Fruit fly (Drosophila melanogaster): Measurements from ENCODE around the gene CG13116.

Gene CG13116

DNA sequence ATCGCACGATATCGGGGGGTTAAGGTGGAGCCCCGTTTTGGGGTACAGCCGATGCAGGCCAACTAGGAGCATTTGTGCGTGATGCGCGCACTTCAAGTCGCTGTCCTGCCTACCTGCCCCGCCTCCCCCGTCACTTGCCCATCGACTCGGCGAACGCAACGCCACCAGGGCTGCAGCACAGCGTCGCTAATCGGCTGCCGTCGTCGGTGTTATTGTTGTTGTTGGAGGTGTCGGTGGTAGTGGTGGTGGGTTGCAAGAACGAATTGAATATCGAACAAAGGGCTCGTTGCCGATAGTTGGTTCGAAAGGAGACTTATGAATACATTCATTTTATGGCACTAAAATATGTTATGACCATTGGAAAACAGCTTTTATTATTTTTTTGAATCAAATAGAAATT, 29.1 kb downstream of the CG13116 start (continued):
- TF ChIP-seq CG9215 (GFP tag; IDR thresholded peaks at IDR 0.05) (peak; percentile 57; the same call in 1 of the 2 replicates), disco-r (GFP tag; optimal IDR thresholded peaks at IDR 0.05) (no peak), wdn (GFP tag; IDR thresholded peaks at IDR 0.05) (peak; percentile 69), lilli (GFP tag; optimal IDR thresholded peaks at IDR 0.05) (peak; percentile 62), Fer2 (tag; optimal IDR thresholded peaks at IDR 0.05) (peak; percentile 50), HLH3B (GFP tag; IDR thresholded peaks at IDR 0.05) (peak; percentile 62), p53 (GFP tag; optimal IDR thresholded peaks at IDR 0.05) (no peak), CG15269 (tag; optimal IDR thresholded peaks at IDR 0.05) (peak; percentile 47), CG6683 (GFP tag; optimal IDR thresholded peaks at IDR 0.05) (no peak), dati (GFP tag; IDR thresholded peaks at IDR 0.05) (0 out of 2 replicates have a peak, but pooled peaks have one; percentile 7), Bgb (GFP tag; IDR thresholded peaks at IDR 0.05; ENCODE audit: partially characterized antibody) (peak; percentile 96), bbx (GFP tag; IDR thresholded peaks at IDR 0.05; ENCODE audit: partially characterized antibody) (peak; percentile 95), CG11093 (GFP tag; IDR thresholded peaks at IDR 0.05) (no peak), CG10366 (GFP tag; IDR thresholded peaks at IDR 0.05) (peak; percentile 76), CG14014 (GFP tag; IDR thresholded peaks at IDR 0.05) (peak; percentile 62), GATAe (GFP tag; conservative IDR thresholded peaks at IDR 0.05) (peak; percentile 54; the same call in 1 of the 2 replicates), D (optimal IDR thresholded peaks at IDR 0.05) (no peak), D (GFP tag; optimal IDR thresholded peaks at IDR 0.05) (no peak), CG32772 (GFP tag; IDR thresholded peaks at IDR 0.05) (0 out of 2 replicates have a peak, but pooled peaks have one; percentile 41), Trl (optimal IDR thresholded peaks at IDR 0.05) (peak in 1 of 2 experiments; percentile 18), Trl (GFP tag; optimal IDR thresholded peaks at IDR 0.05) (peak; percentile 64), tna (GFP tag; IDR thresholded peaks at IDR 0.05; ENCODE audit: partially characterized antibody) (peak; percentile 86), onecut (GFP tag; IDR thresholded peaks at IDR 0.05) (peak; percentile 59; the same call in 1 of the 2 replicates), CG15514 (GFP tag; optimal IDR thresholded peaks at IDR 0.05) (peak; percentile 97), lmd (GFP tag; IDR thresholded peaks at IDR 0.05) (peak; percentile 65; the same call in 1 of the 2 replicates), ewg (GFP tag; optimal IDR thresholded peaks at IDR 0.05) (peak; percentile 57), CG1603 (tag; optimal IDR thresholded peaks at IDR 0.05) (peak; percentile 76), unpg (GFP tag; optimal IDR thresholded peaks at IDR 0.05) (peak; percentile 27), cas (GFP tag; IDR thresholded peaks at IDR 0.05) (peak; percentile 60; the same call in 1 of the 2 replicates), vfl (GFP tag; optimal IDR thresholded peaks at IDR 0.05) (peak; percentile 26), Hr3 (GFP tag; optimal IDR thresholded peaks at IDR 0.05) (peak; percentile 42), Atf-2 (GFP tag; optimal IDR thresholded peaks at IDR 0.05) (no peak), CG7987 (GFP tag; optimal IDR thresholded peaks at IDR 0.05) (peak; percentile 60), zen2 (GFP tag; IDR thresholded peaks at IDR 0.05; ENCODE audit: partially characterized antibody) (peak; percentile 88), CG12219 (GFP tag; optimal IDR thresholded peaks at IDR 0.05) (peak; percentile 30), CG2712 (tag; optimal IDR thresholded peaks at IDR 0.05) (peak; percentile 71), CG8388 (GFP tag; optimal IDR thresholded peaks at IDR 0.05) (no peak)

DNA sequence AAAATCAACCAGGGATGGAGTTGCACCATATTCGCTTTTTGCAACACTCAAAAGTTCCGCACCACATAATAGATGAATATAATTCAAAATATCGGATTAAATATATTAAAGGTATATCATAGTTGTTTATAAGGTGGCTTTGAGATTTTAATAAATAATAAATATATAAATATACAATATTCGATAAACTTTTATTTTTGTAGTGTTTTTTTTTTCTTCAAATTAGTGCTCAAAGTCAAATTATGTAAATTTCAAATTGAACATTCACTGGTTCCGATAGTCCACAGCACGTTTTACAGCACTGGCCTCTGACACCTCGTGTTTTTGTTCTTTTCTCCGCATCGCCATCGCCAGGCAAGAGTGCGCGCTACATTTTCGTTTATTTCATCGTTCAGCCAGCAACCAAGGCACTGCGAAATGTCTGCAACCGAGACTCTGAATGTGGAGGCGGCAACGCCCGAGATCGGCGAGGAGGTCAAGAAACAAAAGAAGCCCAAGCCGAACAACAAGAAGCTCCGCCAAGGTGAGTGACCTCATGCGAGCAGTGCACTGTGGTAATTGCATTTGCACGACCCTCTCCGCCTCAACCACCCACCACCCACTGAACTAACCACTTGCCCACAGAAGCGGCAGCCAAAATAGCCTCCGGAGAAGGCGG, 33.6 kb downstream of the CG13116 start, which contains the start of the genes Taf11 and und:
Gene Taf11 (minus strand): TSS at position 51 of the 658 bp plus-strand sequence.
Gene und (plus strand): TSS at position 158 of the 658 bp plus-strand sequence.
- TF ChIP-seq Ada2b (GFP tag; IDR thresholded peaks at IDR 0.05) (no peak), CG18599 (GFP tag; optimal IDR thresholded peaks at IDR 0.05) (peak; percentile 52), CG4404 (GFP tag; IDR thresholded peaks at IDR 0.05) (peak; percentile 33; the same call in 1 of the 2 replicates), CG13123 (GFP tag; optimal IDR thresholded peaks at IDR 0.05) (peak; percentile 19), bigmax (GFP tag; optimal IDR thresholded peaks at IDR 0.05) (no peak), Hmx (GFP tag; optimal IDR thresholded peaks at IDR 0.05) (no peak), CG18619 (GFP tag; optimal IDR thresholded peaks at IDR 0.05) (peak; percentile 18), CoRest (tag; optimal IDR thresholded peaks at IDR 0.05) (peak; percentile 65), CG17568 (GFP tag; optimal IDR thresholded peaks at IDR 0.05) (no peak), Ssrp (tag; optimal IDR thresholded peaks at IDR 0.05) (peak; percentile 26), lilli (GFP tag; optimal IDR thresholded peaks at IDR 0.05) (peak; percentile 23), bcd (GFP tag; optimal IDR thresholded peaks at IDR 0.05) (peak; percentile 48), Mes4 (GFP tag; optimal IDR thresholded peaks at IDR 0.05) (no peak), CG3995 (GFP tag; optimal IDR thresholded peaks at IDR 0.05) (peak; percentile 28), Chrac-16 (GFP tag; optimal IDR thresholded peaks at IDR 0.05) (peak; percentile 25)
